Fruit fly (Drosophila melanogaster): ENCODE results near the gene Hexo1.

DNA sequence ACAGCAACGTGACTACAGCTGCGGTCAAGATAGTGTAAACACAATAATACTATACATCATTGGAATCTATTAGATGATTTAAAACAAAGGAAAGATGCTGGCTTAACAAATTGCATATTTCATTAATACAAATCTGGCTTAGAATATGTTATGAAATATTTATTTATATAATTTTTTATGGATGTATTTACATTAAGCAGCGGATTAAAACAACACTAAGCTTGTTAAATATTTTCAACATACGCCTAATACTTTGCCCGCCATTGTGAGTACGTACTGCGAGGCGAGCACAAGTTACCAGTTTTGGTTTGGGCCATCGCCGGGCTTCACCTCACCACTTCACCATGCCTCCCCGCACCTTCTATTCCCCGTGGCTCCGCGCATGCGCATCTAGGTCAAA is 18.5 kb upstream of the Hexo1 start:
- TF ChIP-seq Abd-B (GFP tag; optimal IDR thresholded peaks at IDR 0.05) (no peak), h (GFP tag; optimal IDR thresholded peaks at IDR 0.05) (peak; percentile 83), Rel (GFP tag; optimal IDR thresholded peaks at IDR 0.05) (peak; percentile 50), Rel (tag; optimal IDR thresholded peaks at IDR 0.05) (peak; percentile 63), Hr83 (GFP tag; optimal IDR thresholded peaks at IDR 0.05; ENCODE audit: poor library complexity, severe bottlenecking) (no peak), dl (GFP tag; optimal IDR thresholded peaks at IDR 0.05; ENCODE audit: insufficient read depth in 1 of 2, partially characterized antibody in 2 of 2) (no peak), Myc (optimal IDR thresholded peaks at IDR 0.05) (no peak), br (GFP tag; optimal IDR thresholded peaks at IDR 0.05) (peak; percentile 56), Mio (GFP tag; optimal IDR thresholded peaks at IDR 0.05) (no peak), psq (GFP tag; optimal IDR thresholded peaks at IDR 0.05) (peak; percentile 75), lola (GFP tag; optimal IDR thresholded peaks at IDR 0.05) (no peak), Dfd (GFP tag; optimal IDR thresholded peaks at IDR 0.05) (no peak)
